Worm (Caenorhabditis elegans) whole organism, early embryonic: ENCODE measurements around the gene T14G8.3.

Experiments used
- F13C5.2 ChIP-seq: sonication (generic microtip); optimal IDR thresholded peaks from 2 replicates; lab custom pipeline; 2017; ENCODE audit warnings: mild to moderate bottlenecking, missing genetic modification characterization, inconsistent platforms, missing compliant biosample characterization
- ama-1 ChIP-seq: fragments of 150-350 bp; optimal IDR thresholded peaks from 2 replicates; lab custom pipeline; 2014
- ceh-36 ChIP-seq: sonication (generic microtip); optimal IDR thresholded peaks from 2 replicates; lab custom pipeline; 2016; ENCODE audit warnings: missing genetic modification characterization, inconsistent platforms, missing compliant biosample characterization
- flt-1 ChIP-seq: fragments of 200-800 bp; sonication (Bioruptor generic); IDR thresholded peaks from 2 replicates; pipeline ENCODE4 v1.3.6; 2022; ENCODE audit warnings: missing genetic modification characterization, missing compliant biosample characterization
- sea-1 ChIP-seq: fragments of 200-800 bp; sonication (Bioruptor generic); conservative IDR thresholded peaks from 2 replicates; pipeline ENCODE4 v1.3.6; 2022; ENCODE audit warnings: missing genetic modification characterization, missing compliant biosample characterization
- tbx-11 ChIP-seq: fragments of 200-800 bp; sonication (Bioruptor generic); IDR thresholded peaks from 2 replicates; pipeline ENCODE4 v1.3.6; 2022; ENCODE audit warnings: missing genetic modification characterization, missing compliant biosample characterization
- tbx-37 ChIP-seq: fragments of 200-800 bp; sonication (Bioruptor generic); conservative IDR thresholded peaks from 2 replicates; pipeline ENCODE4 v1.3.6; 2022; ENCODE audit warnings: missing genetic modification reagents, missing genetic modification characterization, missing compliant biosample characterization

- TF ChIP-seq ama-1 (no peak), tbx-37 (GFP tag; lab: Robert Waterston, UW) (no peak), sea-1 (GFP tag; lab: Robert Waterston, UW) (no peak), F13C5.2 (tag; lab: Kevin White, UChicago) (no peak), tbx-11 (GFP tag; lab: Robert Waterston, UW) (no peak), ceh-36 (tag; lab: Kevin White, UChicago) (no peak), flt-1 (GFP tag; lab: Robert Waterston, UW) (no peak)
Observed at ce11 chrX:12876795-12877530, 15.9 kb downstream of the T14G8.3 start, which contains the start of gene bcat-1.
